Worm (Caenorhabditis elegans): ENCODE results near the gene C50B6.9.

The C50B6.9 gene

DNA sequence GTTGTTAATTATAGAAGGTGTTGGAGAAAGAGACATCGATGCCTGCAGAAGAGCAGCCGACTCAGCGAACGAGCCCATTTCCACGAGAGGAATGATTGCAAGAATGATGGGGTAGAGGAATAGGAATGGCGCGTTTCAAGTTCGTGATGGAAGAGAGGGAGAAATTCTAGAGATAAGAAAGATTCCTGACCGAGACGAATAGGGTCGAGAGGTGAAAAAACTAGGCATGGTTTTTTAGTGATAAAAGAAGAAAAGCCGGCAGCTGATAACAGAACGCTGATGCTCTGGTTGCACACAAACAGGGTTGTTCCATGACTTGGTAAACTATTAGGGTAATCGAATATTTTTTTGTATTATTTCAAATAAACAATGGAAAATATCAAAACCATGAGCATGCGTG, 36.7 kb downstream of the C50B6.9 start:
- no peak for TF ChIP-seq him-1 (tag; optimal IDR thresholded peaks at IDR 0.05)
- TF ChIP-seq dao-5 (tag; optimal IDR thresholded peaks at IDR 0.05): no peak
- TF ChIP-seq W03F9.2 (tag; optimal IDR thresholded peaks at IDR 0.05): no peak

DNA sequence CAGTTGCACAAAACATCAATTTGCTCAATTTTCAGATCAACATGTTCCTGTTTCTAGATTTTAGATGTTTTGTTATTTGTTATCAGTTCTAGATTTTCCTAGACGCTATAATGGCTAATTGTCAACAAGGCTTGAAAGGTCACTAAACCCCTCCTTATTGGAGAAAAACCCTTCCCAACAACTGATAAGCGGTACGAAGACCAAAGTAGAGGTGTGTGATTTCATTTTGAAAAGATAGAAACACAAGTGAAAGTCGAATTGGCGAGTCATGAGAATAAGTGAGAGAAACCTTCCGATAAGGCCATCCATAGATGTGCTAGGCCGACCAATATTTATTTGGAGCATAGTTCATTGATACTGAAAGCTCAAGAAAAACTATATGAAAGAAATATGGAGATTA, 37.5 kb downstream of the C50B6.9 start:
- TF ChIP-seq him-1 (tag; optimal IDR thresholded peaks at IDR 0.05): no peak
- TF ChIP-seq dao-5 (tag; optimal IDR thresholded peaks at IDR 0.05): no peak
- TF ChIP-seq W03F9.2 (tag; optimal IDR thresholded peaks at IDR 0.05): no peak

DNA sequence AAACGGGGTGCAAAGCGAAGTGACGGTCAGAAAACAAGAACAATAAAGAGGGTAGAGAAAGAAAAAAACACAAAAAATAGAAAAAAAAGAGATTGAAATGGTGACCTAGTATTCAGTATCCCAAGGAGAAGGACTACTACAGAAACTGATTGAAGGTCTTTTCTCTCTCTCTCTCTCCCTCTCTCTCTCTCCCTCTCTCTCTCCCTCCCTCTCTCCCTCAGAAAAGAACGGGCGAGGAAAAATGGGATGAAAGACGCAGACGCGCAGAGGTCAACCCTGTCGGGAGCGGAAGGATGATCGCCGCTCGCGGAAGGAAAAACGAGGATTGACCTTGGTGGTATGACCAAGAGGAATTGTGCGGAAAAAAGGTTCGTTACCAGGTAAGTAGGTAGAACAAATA, 38.4 kb downstream of the C50B6.9 start:
- no peak for TF ChIP-seq dao-5 (tag; optimal IDR thresholded peaks at IDR 0.05)
- TF ChIP-seq W03F9.2 (tag; optimal IDR thresholded peaks at IDR 0.05): no peak
- TF ChIP-seq him-1 (tag; optimal IDR thresholded peaks at IDR 0.05): no peak

DNA sequence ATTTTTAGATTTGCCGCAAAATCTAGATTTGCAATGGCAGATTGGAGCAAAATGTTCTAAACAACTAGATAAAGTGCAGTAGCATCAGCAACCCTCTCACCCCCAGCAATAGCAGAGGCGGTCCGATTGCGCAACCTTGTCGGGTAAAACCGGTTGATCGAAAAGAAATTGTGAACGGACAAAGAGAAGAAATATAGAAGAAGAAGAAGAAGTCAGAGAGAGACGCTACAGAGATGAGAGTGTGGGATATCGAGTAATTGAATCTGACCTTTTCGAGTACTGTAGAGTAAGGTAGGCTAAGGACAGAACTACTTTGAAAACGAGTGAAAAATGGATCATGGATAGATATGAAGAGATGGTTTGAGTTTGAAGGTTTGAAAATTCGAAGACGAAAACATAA, 39.7 kb downstream of the C50B6.9 start:
- no peak for TF ChIP-seq W03F9.2 (tag; optimal IDR thresholded peaks at IDR 0.05)

DNA sequence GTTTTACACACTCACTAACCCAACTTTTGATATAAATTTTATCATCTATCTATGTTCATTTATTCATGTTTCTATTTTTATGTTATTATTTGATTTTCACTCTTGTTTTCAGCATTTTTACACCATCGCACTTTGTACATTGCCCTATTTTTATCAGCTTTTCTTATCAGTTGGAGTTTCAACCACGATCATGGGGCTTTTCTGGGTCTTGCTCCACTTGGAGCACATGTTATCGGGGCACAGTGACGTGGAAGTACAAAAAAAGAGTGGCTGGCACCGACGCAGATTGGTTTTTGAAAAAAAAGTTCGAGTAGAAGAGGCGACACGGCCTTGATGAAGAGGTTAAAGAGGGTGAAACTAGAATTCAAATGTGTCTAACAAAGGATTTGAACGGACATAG, 41.0 kb downstream of the C50B6.9 start:
- TF ChIP-seq W03F9.2 (tag; optimal IDR thresholded peaks at IDR 0.05) (no peak), dao-5 (tag; optimal IDR thresholded peaks at IDR 0.05) (no peak), him-1 (tag; optimal IDR thresholded peaks at IDR 0.05) (no peak)

DNA sequence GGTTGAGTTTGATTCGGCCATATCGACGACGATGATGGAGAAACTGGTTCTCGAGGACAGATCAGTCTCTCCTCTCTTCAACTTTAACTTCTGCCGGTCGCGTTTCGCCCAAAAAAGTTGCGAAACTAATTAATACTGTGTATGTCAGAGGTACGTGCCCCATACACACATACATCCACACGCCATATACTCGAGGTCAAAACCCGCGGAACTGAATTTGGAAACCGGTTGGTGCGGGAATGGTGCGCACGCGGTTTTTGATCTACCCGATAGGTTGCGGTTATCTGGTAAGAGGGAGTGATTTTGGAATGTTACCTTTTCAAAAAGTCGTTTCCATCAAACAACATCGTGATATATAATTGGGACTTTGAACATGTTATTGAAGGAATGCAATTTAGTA, 44.0 kb downstream of the C50B6.9 start, which contains the start of gene ifbp-1:
ifbp-1 (minus strand) TSS at position 85 of the 400 bp plus-strand sequence.
- TF ChIP-seq W03F9.2 (tag; optimal IDR thresholded peaks at IDR 0.05): no peak
- TF ChIP-seq dao-5 (tag; optimal IDR thresholded peaks at IDR 0.05): no peak
- TF ChIP-seq him-1 (tag; optimal IDR thresholded peaks at IDR 0.05): no peak

DNA sequence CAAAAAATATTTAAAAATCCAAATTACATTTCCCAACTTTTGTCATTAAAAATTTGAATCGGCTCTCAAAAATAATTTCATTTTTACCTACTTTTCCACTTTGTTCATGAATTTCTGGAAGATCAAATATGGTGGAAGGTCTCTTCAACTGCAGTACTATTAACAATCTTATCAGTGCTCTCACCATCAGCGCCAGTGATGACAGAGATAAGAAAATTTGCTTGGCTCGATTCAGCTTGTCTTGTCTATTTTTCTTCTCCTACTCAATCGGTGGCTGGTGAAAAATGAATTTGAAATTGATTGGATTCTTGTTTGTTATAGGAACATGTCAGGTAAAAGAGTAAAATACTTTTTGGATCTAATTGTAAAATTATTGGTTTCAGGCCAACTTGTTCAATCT, 44.8 kb downstream of the C50B6.9 start, which contains the start of gene cpz-2:
cpz-2 (plus strand) TSS at position 210 of the 400 bp plus-strand sequence.
- TF ChIP-seq him-1 (tag; optimal IDR thresholded peaks at IDR 0.05) (no peak), dao-5 (tag; optimal IDR thresholded peaks at IDR 0.05) (no peak), W03F9.2 (tag; optimal IDR thresholded peaks at IDR 0.05) (no peak)

DNA sequence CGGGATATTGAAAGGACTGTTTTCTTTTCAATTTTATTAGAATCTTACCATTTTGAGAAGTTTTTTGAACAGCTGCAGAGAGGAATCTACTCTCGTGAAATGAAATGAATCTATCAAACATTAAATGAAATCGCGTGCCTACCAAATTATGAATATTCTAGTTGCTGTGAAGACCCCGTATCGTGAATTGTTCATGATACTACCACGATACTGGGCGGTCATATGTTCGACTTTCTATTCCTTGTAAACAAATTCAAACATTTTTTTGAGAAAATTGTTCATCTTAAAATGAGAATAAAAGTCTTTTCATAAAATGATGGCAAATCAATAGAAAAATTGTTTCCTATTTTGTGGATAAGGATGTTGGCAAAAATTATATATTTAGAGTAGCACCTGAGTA, 49.6 kb downstream of the C50B6.9 start, which contains the start of gene gcy-34:
gcy-34 (minus strand) TSS at position 101 of the 400 bp plus-strand sequence.
- TF ChIP-seq dao-5 (tag; optimal IDR thresholded peaks at IDR 0.05) (no peak), him-1 (tag; optimal IDR thresholded peaks at IDR 0.05) (no peak), W03F9.2 (tag; optimal IDR thresholded peaks at IDR 0.05) (no peak)

DNA sequence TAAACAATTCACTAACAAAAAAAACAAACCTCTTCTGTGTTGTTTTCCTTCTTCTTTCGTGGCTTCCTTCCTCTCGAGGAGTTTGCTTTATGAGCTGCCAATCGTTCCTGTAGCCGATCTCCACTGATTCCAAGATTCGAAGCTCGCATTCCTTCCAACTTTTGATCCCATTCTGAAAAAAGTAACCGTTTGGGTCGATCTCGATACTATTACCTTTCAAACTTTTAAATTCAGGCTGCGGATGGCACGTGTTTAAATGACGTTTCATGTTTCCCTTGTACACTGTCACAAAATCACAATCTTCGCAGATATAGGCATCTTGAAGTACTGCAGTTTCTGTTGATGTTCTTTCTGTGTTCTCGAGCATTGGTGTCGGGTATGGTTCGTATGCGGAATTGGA, 51.3 kb downstream of the C50B6.9 start:
- no peak for TF ChIP-seq W03F9.2 (tag; optimal IDR thresholded peaks at IDR 0.05)
- TF ChIP-seq him-1 (tag; optimal IDR thresholded peaks at IDR 0.05): no peak
- no peak for TF ChIP-seq dao-5 (tag; optimal IDR thresholded peaks at IDR 0.05)

Data from whole organism, L4/young adult.